Fruit fly (Drosophila melanogaster) whole organism, prepupa: ENCODE data around the gene Nf-YA.

ENCODE experiments used
- CG9139 ChIP-seq: fragments of 200-800 bp; sonication (Bioruptor generic); optimal IDR thresholded peaks from 3 replicates; lab custom pipeline; 2017; ENCODE audit warnings: missing biosample characterization, mild to moderate bottlenecking, missing genetic modification characterization
- Met ChIP-seq: fragments of 200-800 bp; sonication (Bioruptor generic); optimal IDR thresholded peaks from 3 replicates; lab custom pipeline; 2016; ENCODE audit warnings: missing biosample characterization, missing genetic modification characterization
- OdsH ChIP-seq: fragments of 200-800 bp; sonication (Bioruptor generic); optimal IDR thresholded peaks from 3 replicates; lab custom pipeline; 2016; ENCODE audit warnings: missing biosample characterization, missing genetic modification characterization
- Sox14 ChIP-seq: fragments of 200-800 bp; sonication (Bioruptor generic); optimal IDR thresholded peaks from 3 replicates; lab custom pipeline; 2016; ENCODE audit warnings: missing biosample characterization, missing genetic modification characterization
- eg ChIP-seq: fragments of 200-800 bp; sonication (Bioruptor generic); IDR thresholded peaks from 3 replicates; pipeline ENCODE4 v1.3.6; 2022; ENCODE audit warnings: missing biosample characterization, missing genetic modification characterization

DNA sequence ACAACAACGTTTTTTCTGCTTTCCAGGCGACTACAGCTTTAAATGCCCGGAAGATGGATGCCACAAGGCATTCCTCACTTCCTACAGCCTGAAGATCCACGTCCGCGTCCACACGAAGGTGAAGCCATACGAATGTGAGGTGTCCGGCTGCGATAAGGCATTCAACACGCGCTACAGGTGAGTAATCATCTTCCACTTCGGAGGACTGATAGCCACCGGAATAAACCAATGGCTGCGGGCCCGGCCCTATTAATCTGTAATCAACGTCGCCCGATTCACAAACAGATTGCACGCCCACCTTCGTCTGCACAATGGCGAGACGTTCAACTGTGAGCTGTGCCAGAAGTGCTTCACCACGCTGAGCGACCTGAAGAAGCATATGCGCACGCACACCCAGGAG, 6.2 kb downstream of the Nf-YA start:
- TF ChIP-seq Met (GFP tag; lab: Kevin White, UChicago) (no peak), CG9139 (no peak), Sox14 (no peak), OdsH (GFP tag; lab: Kevin White, UChicago) (no peak), eg (GFP tag; lab: Robert Waterston, UW) (no peak)
